Fruit fly (Drosophila melanogaster): ENCODE measurements around the gene CG9044.

DNA sequence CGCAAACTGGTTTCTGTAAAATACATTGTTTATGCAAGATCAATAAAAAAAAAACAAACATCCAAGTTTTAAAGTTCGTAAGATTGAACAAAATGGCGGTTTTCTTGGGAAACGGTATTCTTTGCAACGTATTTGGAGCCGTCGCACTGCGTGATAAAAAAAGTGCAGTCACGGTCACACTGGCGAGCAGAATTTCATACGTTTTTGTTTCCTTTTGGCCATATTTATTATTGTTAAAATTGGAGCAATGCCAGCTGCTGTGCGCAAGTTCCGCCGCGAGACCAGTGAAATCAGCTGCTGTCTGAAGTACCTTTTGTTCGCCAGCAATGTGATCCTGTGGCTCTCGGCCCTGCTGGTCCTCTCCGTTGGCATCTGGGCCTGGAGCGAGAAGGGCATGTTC lies 50.8 kb downstream of the CG9044 start, which contains the start of gene Tsp26A:
- TF ChIP-seq EcR (GFP tag; optimal IDR thresholded peaks at IDR 0.05) (no peak), usp (GFP tag; optimal IDR thresholded peaks at IDR 0.05) (no peak)
